Worm (Caenorhabditis elegans): ENCODE results near the gene otpl-1.
"Not testable (repeated sequence)": the region's sequence is repeated elsewhere in the genome, so short reads cannot be mapped to it uniquely, and the experiment has no call there.

ce11 chrIV:3582806-3583205 is 14.0 kb downstream of the otpl-1 start, which contains the start of gene blos-7:
- not testable (repeated sequence) for TF ChIP-seq ztf-23 (GFP tag; IDR thresholded peaks at IDR 0.05); med-1 (GFP tag; optimal IDR thresholded peaks at IDR 0.05; ENCODE audit: insufficient read depth); flt-1 (GFP tag; IDR thresholded peaks at IDR 0.05)
